Fruit fly (Drosophila melanogaster) whole organism, embryonic: Measurements from ENCODE around the gene Ras85D.

Experiments used
- Adf1 ChIP-seq: fragments of 200-800 bp; sonication (Bioruptor generic); IDR thresholded peaks from 2 replicates; pipeline ENCODE4 v1.3.6; 2022; ENCODE audit warnings: missing biosample characterization, missing genetic modification characterization
- B-H1 ChIP-seq: fragments of 200-800 bp; sonication (Bioruptor generic); IDR thresholded peaks from 3 replicates; pipeline ENCODE4 v1.3.6; 2022; ENCODE audit warnings: missing biosample characterization, missing genetic modification characterization
- C15 ChIP-seq: fragments of 200-800 bp; sonication (Bioruptor generic); IDR thresholded peaks from 3 replicates; pipeline ENCODE4 v1.3.6; 2022; ENCODE audit warnings: missing biosample characterization, missing genetic modification characterization
- CG10274 ChIP-seq: fragments of 200-800 bp; sonication (Bioruptor generic); optimal IDR thresholded peaks from 3 replicates; lab custom pipeline; 2017; ENCODE audit warnings: missing biosample characterization, mild to moderate bottlenecking, missing genetic modification characterization
- CG10431 ChIP-seq: fragments of 200-800 bp; sonication (Bioruptor generic); optimal IDR thresholded peaks from 3 replicates; lab custom pipeline; 2018; ENCODE audit warnings: missing biosample characterization, mild to moderate bottlenecking, missing genetic modification characterization
- CG10462 ChIP-seq: fragments of 200-800 bp; sonication (Bioruptor generic); optimal IDR thresholded peaks from 2 replicates; lab custom pipeline; 2016; ENCODE audit warnings: missing biosample characterization, missing genetic modification characterization
- CG11085 ChIP-seq: fragments of 200-800 bp; sonication (Bioruptor generic); IDR thresholded peaks from 2 replicates; pipeline ENCODE4 v1.3.6; 2022; ENCODE audit warnings: missing biosample characterization, missing genetic modification characterization
- CG11093 ChIP-seq: fragments of 200-800 bp; sonication (Bioruptor generic); IDR thresholded peaks from 3 replicates; pipeline ENCODE4 v1.3.6; 2022; ENCODE audit warnings: missing biosample characterization, missing genetic modification characterization
- CG11504 ChIP-seq: fragments of 200-800 bp; sonication (Bioruptor generic); optimal IDR thresholded peaks from 3 replicates; lab custom pipeline; 2019; ENCODE audit warnings: missing biosample characterization, mild to moderate bottlenecking, missing genetic modification characterization, moderate library complexity
- CG12299 ChIP-seq: fragments of 200-800 bp; sonication (Bioruptor generic); optimal IDR thresholded peaks from 2 replicates; lab custom pipeline; 2018; ENCODE audit warnings: missing biosample characterization, mild to moderate bottlenecking, missing genetic modification characterization
- CG12391 ChIP-seq: fragments of 200-800 bp; sonication (Bioruptor generic); optimal IDR thresholded peaks from 3 replicates; lab custom pipeline; 2018; ENCODE audit warnings: missing biosample characterization, mild to moderate bottlenecking, missing genetic modification characterization, moderate library complexity
- CG12659 ChIP-seq: fragments of 200-800 bp; sonication (Bioruptor generic); optimal IDR thresholded peaks from 3 replicates; lab custom pipeline; 2017; ENCODE audit warnings: mild to moderate bottlenecking, missing biosample characterization, missing genetic modification reagents, missing genetic modification characterization
- CG12744 ChIP-seq: fragments of 200-800 bp; sonication (Bioruptor generic); optimal IDR thresholded peaks from 2 replicates; lab custom pipeline; 2016; ENCODE audit warnings: missing biosample characterization, missing genetic modification characterization
- CG14667 ChIP-seq: fragments of 200-800 bp; sonication (Bioruptor generic); IDR thresholded peaks from 2 replicates; pipeline ENCODE4 v1.3.6; 2022; ENCODE audit warnings: missing biosample characterization, missing genetic modification characterization
- CG17359 ChIP-seq: fragments of 200-800 bp; sonication (Bioruptor generic); optimal IDR thresholded peaks from 3 replicates; lab custom pipeline; 2018; ENCODE audit warnings: missing biosample characterization, mild to moderate bottlenecking, missing genetic modification characterization, moderate library complexity
- CG17612 ChIP-seq: fragments of 200-800 bp; sonication (Bioruptor generic); IDR thresholded peaks from 2 replicates; pipeline ENCODE4 v1.3.6; 2022; ENCODE audit warnings: missing biosample characterization, missing genetic modification characterization
- CG17912 ChIP-seq: fragments of 200-800 bp; sonication (Bioruptor generic); optimal IDR thresholded peaks from 2 replicates; lab custom pipeline; 2018; ENCODE audit warnings: missing biosample characterization, mild to moderate bottlenecking, missing genetic modification characterization
- CG1792 ChIP-seq: fragments of 200-800 bp; sonication (Bioruptor generic); optimal IDR thresholded peaks from 2 replicates; lab custom pipeline; 2016; ENCODE audit warnings: missing biosample characterization, missing genetic modification characterization
- CG18619 ChIP-seq: fragments of 200-800 bp; sonication (Bioruptor generic); optimal IDR thresholded peaks from 3 replicates; lab custom pipeline; 2017; ENCODE audit warnings: missing biosample characterization, mild to moderate bottlenecking, missing genetic modification characterization
- CG18764 ChIP-seq: fragments of 200-800 bp; sonication (Bioruptor generic); optimal IDR thresholded peaks from 3 replicates; lab custom pipeline; 2016; ENCODE audit warnings: missing biosample characterization, missing genetic modification characterization
- CG2875 ChIP-seq: fragments of 200-800 bp; sonication (Bioruptor generic); optimal IDR thresholded peaks from 2 replicates; lab custom pipeline; 2017; ENCODE audit warnings: missing biosample characterization, mild to moderate bottlenecking, missing genetic modification characterization, missing genetic modification reagents
- CG3163 ChIP-seq: fragments of 200-800 bp; sonication (Bioruptor generic); optimal IDR thresholded peaks from 3 replicates; lab custom pipeline; 2016; ENCODE audit warnings: missing biosample characterization, missing genetic modification characterization
- CG7786 ChIP-seq: fragments of 200-800 bp; sonication (Bioruptor generic); optimal IDR thresholded peaks from 2 replicates; lab custom pipeline; 2016; ENCODE audit warnings: missing biosample characterization, missing genetic modification characterization
- CG7963 ChIP-seq: fragments of 200-800 bp; sonication (Bioruptor generic); IDR thresholded peaks from 3 replicates; pipeline ENCODE4 v1.3.6; 2022; ENCODE audit warnings: missing biosample characterization, missing genetic modification characterization; ENCODE audit not compliant: partially characterized antibody
- CG9215 ChIP-seq: fragments of 200-800 bp; sonication (Bioruptor generic); IDR thresholded peaks from 2 replicates; pipeline ENCODE4 v1.3.6; 2022; ENCODE audit warnings: missing biosample characterization, missing genetic modification characterization
- Chrac-16 ChIP-seq: fragments of 200-800 bp; sonication (Bioruptor generic); optimal IDR thresholded peaks from 3 replicates; lab custom pipeline; 2016; ENCODE audit warnings: missing biosample characterization, missing genetic modification characterization
- Gsc ChIP-seq: fragments of 200-800 bp; sonication (Bioruptor generic); IDR thresholded peaks from 2 replicates; pipeline ENCODE4 v1.3.6; 2022; ENCODE audit warnings: missing biosample characterization, missing genetic modification characterization
- Hey ChIP-seq: fragments of 200-800 bp; sonication (Bioruptor generic); optimal IDR thresholded peaks from 3 replicates; lab custom pipeline; 2018; ENCODE audit warnings: missing biosample characterization, mild to moderate bottlenecking, missing genetic modification characterization
- Hsf ChIP-seq: fragments of 200-800 bp; sonication (Bioruptor generic); optimal IDR thresholded peaks from 3 replicates; lab custom pipeline; 2016; ENCODE audit warnings: missing biosample characterization, missing genetic modification characterization
- Jarid2 ChIP-seq: fragments of 200-800 bp; sonication (Bioruptor generic); optimal IDR thresholded peaks from 3 replicates; lab custom pipeline; 2017; ENCODE audit warnings: mild to moderate bottlenecking, missing biosample characterization, missing genetic modification reagents, missing genetic modification characterization
- Nf-YC ChIP-seq: fragments of 200-800 bp; optimal IDR thresholded peaks from 3 replicates; lab custom pipeline; 2019; ENCODE audit warnings: missing biosample characterization, mild to moderate bottlenecking, missing genetic modification characterization, moderate library complexity
- ash1 ChIP-seq: fragments of 200-800 bp; sonication (Bioruptor generic); optimal IDR thresholded peaks from 2 replicates; lab custom pipeline; 2018; ENCODE audit warnings: missing biosample characterization, mild to moderate bottlenecking, missing genetic modification characterization
- chm ChIP-seq: fragments of 200-800 bp; sonication (Bioruptor generic); IDR thresholded peaks from 2 replicates; pipeline ENCODE4 v1.3.6; 2022; ENCODE audit warnings: missing biosample characterization, missing genetic modification characterization
- chn ChIP-seq: fragments of 200-800 bp; sonication (Bioruptor generic); optimal IDR thresholded peaks from 2 replicates; lab custom pipeline; 2016; ENCODE audit warnings: missing biosample characterization, missing genetic modification characterization
- crol ChIP-seq: fragments of 200-800 bp; sonication (Bioruptor generic); IDR thresholded peaks from 2 replicates; pipeline ENCODE4 v1.3.6; 2022; ENCODE audit warnings: missing biosample characterization, missing genetic modification characterization
- dm ChIP-seq: fragments of 200-800 bp; sonication (Bioruptor generic); optimal IDR thresholded peaks from 3 replicates; lab custom pipeline; 2016; ENCODE audit warnings: missing biosample characterization, missing genetic modification characterization
- dpn ChIP-seq, 2 experiments: fragments of 200-800 bp; sonication (Bioruptor generic); optimal IDR thresholded peaks; 3 replicates each; lab custom pipeline; 2016; ENCODE audit warnings: missing biosample characterization in 2 of 2, missing genetic modification characterization in 2 of 2
- esg ChIP-seq: fragments of 200-800 bp; sonication (Bioruptor generic); conservative IDR thresholded peaks from 2 replicates; pipeline ENCODE4 v1.3.6; 2022; ENCODE audit warnings: missing biosample characterization, missing genetic modification characterization
- fd96Cb ChIP-seq: fragments of 200-800 bp; sonication (Bioruptor generic); optimal IDR thresholded peaks from 2 replicates; lab custom pipeline; 2018; ENCODE audit warnings: missing biosample characterization, mild to moderate bottlenecking, missing genetic modification characterization, moderate library complexity
- gro ChIP-seq: fragments of 200-800 bp; sonication (Bioruptor generic); optimal IDR thresholded peaks from 2 replicates; lab custom pipeline; 2016; ENCODE audit warnings: missing biosample characterization, missing genetic modification characterization
- gsb-n ChIP-seq: fragments of 200-800 bp; sonication (Bioruptor generic); optimal IDR thresholded peaks from 3 replicates; lab custom pipeline; 2018; ENCODE audit warnings: missing biosample characterization, mild to moderate bottlenecking, missing genetic modification characterization
- inv ChIP-seq: fragments of 200-800 bp; sonication (Bioruptor generic); IDR thresholded peaks from 2 replicates; pipeline ENCODE4 v1.3.6; 2022; ENCODE audit warnings: missing biosample characterization, missing genetic modification characterization; ENCODE audit not compliant: partially characterized antibody
- jing ChIP-seq: fragments of 200-800 bp; sonication (Bioruptor generic); optimal IDR thresholded peaks from 2 replicates; lab custom pipeline; 2018; ENCODE audit warnings: missing biosample characterization, mild to moderate bottlenecking, missing genetic modification characterization
- lov ChIP-seq, 2 experiments: fragments of 200-800 bp in 1 of 2; fragments of >200 bp in 1 of 2; sonication (Bioruptor generic) in 1 of 2; IDR thresholded peaks in 1 of 2; optimal IDR thresholded peaks in 1 of 2; 2 replicates in 1 of 2; 3 replicates in 1 of 2; pipeline versions ENCODE4 v1.3.6 to Lab custom; 2017 to 2022; ENCODE audit warnings: missing biosample characterization in 1 of 2, missing genetic modification characterization in 1 of 2
- nerfin-2 ChIP-seq: fragments of 200-800 bp; sonication (Bioruptor generic); IDR thresholded peaks from 2 replicates; pipeline ENCODE4 v1.3.6; 2022; ENCODE audit warnings: missing biosample characterization, missing genetic modification characterization; ENCODE audit not compliant: partially characterized antibody
- pros ChIP-seq: fragments of 200-800 bp; sonication (Bioruptor generic); optimal IDR thresholded peaks from 3 replicates; lab custom pipeline; 2019; ENCODE audit warnings: missing biosample characterization, mild to moderate bottlenecking, missing genetic modification characterization, moderate library complexity
- sc ChIP-seq, 3 experiments: fragments of >200 bp in 2 of 3; fragments of 200-800 bp in 1 of 3; sonication (Bioruptor generic) in 1 of 3; optimal IDR thresholded peaks; 2 replicates in 2 of 3; 3 replicates in 1 of 3; lab custom pipeline; 2017; ENCODE audit warnings: mild to moderate bottlenecking in 1 of 3, missing biosample characterization in 1 of 3, missing genetic modification characterization in 1 of 3, missing genetic modification reagents in 1 of 3
- sug ChIP-seq: fragments of 200-800 bp; optimal IDR thresholded peaks from 2 replicates; lab custom pipeline; 2019; ENCODE audit warnings: missing biosample characterization, mild to moderate bottlenecking, missing genetic modification characterization, moderate library complexity
- unc-4 ChIP-seq: fragments of 200-800 bp; sonication (Bioruptor generic); IDR thresholded peaks from 2 replicates; pipeline ENCODE4 v1.3.6; 2022; ENCODE audit warnings: missing biosample characterization, missing genetic modification characterization; ENCODE audit not compliant: partially characterized antibody

The Ras85D gene

DNA sequence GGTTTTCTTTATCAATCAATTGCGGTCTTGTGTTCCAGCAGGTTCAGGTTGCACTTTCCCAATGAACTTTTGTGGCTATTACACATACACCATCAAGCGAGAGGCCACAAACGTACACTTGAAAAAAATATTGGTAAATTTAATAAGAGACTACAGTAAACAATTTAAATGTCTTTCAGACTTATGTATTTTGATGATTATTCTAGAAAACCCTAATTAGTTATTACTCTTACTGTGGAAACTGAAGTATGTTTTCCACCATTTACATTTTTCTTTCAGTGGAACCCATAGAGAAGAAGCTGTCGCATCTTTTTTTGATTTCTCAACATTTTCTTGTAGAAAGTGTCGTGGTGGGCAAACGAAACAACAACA is 21.2 kb upstream of the Ras85D start (continued):
- TF ChIP-seq CG11093 (GFP tag; lab: Robert Waterston, UW), result peak; percentile 89
- TF ChIP-seq fd96Cb, result peak; percentile 96
- peak; percentile 88 for TF ChIP-seq CG18764
- peak; percentile 83; the same call in 2 of the 3 replicates for TF ChIP-seq C15 (GFP tag; lab: Robert Waterston, UW)
- TF ChIP-seq crol (GFP tag; lab: Robert Waterston, UW), result peak; percentile 42; the same call in 1 of the 2 replicates
- peak; percentile 88 for TF ChIP-seq chn (GFP tag; lab: Kevin White, UChicago)
- TF ChIP-seq gro (GFP tag; lab: Kevin White, UChicago), result peak; percentile 88
- TF ChIP-seq CG12659 (GFP tag; lab: Kevin White, UChicago), result peak; percentile 89
- TF ChIP-seq ash1, result no peak
- no peak for TF ChIP-seq Hey (tag; lab: Kevin White, UChicago)
- peak; percentile 87 for TF ChIP-seq chm (GFP tag; lab: Robert Waterston, UW)
- peak; percentile 89 for TF ChIP-seq CG7786 (GFP tag; lab: Kevin White, UChicago)
- peak; percentile 22 for TF ChIP-seq pros (GFP tag; lab: Kevin White, UChicago)
- TF ChIP-seq gsb-n, result peak; percentile 97
- no peak for TF ChIP-seq CG7963 (GFP tag; lab: Robert Waterston, UW)
- TF ChIP-seq sug (tag; lab: Kevin White, UChicago), result peak; percentile 26
- peak; percentile 89 for TF ChIP-seq CG18619
- peak; percentile 83 for TF ChIP-seq Chrac-16 (GFP tag; lab: Kevin White, UChicago)
- peak; percentile 93 to 94 for TF ChIP-seq dpn (GFP tag; optimal IDR thresholded peaks at IDR 0.05; lab: Kevin White, UChicago)
- peak; percentile 92 for TF ChIP-seq CG12299 (tag; lab: Kevin White, UChicago)
- TF ChIP-seq CG3163, result peak; percentile 57
- TF ChIP-seq unc-4, result no peak
- TF ChIP-seq dm (GFP tag; lab: Kevin White, UChicago), result peak; percentile 88
- peak; percentile 88 for TF ChIP-seq CG14667 (GFP tag; lab: Robert Waterston, UW)
- peak; percentile 86 for TF ChIP-seq jing (GFP tag; lab: Kevin White, UChicago)
- TF ChIP-seq sc (optimal IDR thresholded peaks at IDR 0.05; lab: Kevin White, UChicago), result no peak
- TF ChIP-seq sc (GFP tag; optimal IDR thresholded peaks at IDR 0.05; lab: Kevin White, UChicago), result peak; percentile 92
- peak; percentile 75 for TF ChIP-seq CG17612 (GFP tag; lab: Robert Waterston, UW)
- peak; percentile 96 for TF ChIP-seq CG11504 (tag; lab: Kevin White, UChicago)
- no peak for TF ChIP-seq nerfin-2
- TF ChIP-seq Gsc (GFP tag; lab: Robert Waterston, UW), result no peak; the same call in 1 of the 2 replicates
- TF ChIP-seq lov (optimal IDR thresholded peaks at IDR 0.05; lab: Kevin White, UChicago), result no peak
- peak; percentile 89; the same call in 2 of the 3 replicates for TF ChIP-seq lov (GFP tag; IDR thresholded peaks at IDR 0.05; lab: Robert Waterston, UW)
- peak; percentile 89 for TF ChIP-seq CG12744 (GFP tag; lab: Kevin White, UChicago)
- peak; percentile 95 for TF ChIP-seq CG12391 (tag; lab: Kevin White, UChicago)
- peak; percentile 97 for TF ChIP-seq CG17359 (tag; lab: Kevin White, UChicago)
- peak; percentile 58 for TF ChIP-seq CG17912
- TF ChIP-seq Nf-YC (tag; lab: Kevin White, UChicago), result peak; percentile 59
- TF ChIP-seq CG10462, result peak; percentile 83
- peak; percentile 92 for TF ChIP-seq CG1792 (GFP tag; lab: Kevin White, UChicago)
- TF ChIP-seq CG10431 (GFP tag; lab: Kevin White, UChicago), result peak; percentile 82
- no peak for TF ChIP-seq CG9215 (GFP tag; lab: Robert Waterston, UW)
- TF ChIP-seq CG2875 (GFP tag; lab: Kevin White, UChicago), result peak; percentile 93
- no peak for TF ChIP-seq Adf1 (GFP tag; lab: Robert Waterston, UW)
- peak; percentile 78 for TF ChIP-seq CG11085 (GFP tag; lab: Robert Waterston, UW)
- peak; percentile 61 for TF ChIP-seq CG10274 (GFP tag; lab: Kevin White, UChicago)
- TF ChIP-seq inv (GFP tag; lab: Robert Waterston, UW), result no peak
- peak; percentile 92 for TF ChIP-seq esg (GFP tag; lab: Robert Waterston, UW)
- peak; percentile 86 for TF ChIP-seq B-H1
- peak; percentile 92 for TF ChIP-seq Hsf (GFP tag; lab: Kevin White, UChicago)
- TF ChIP-seq Jarid2, result no peak
